Worm (Caenorhabditis elegans): ENCODE measurements around the gene sri-62.

- TF ChIP-seq nhr-237 (tag; optimal IDR thresholded peaks at IDR 0.05): no peak
- TF ChIP-seq ces-1 (GFP tag; optimal IDR thresholded peaks at IDR 0.05): no peak
- TF ChIP-seq grh-1 (GFP tag; IDR thresholded peaks at IDR 0.05): no peak
- TF ChIP-seq pqm-1 (tag; optimal IDR thresholded peaks at IDR 0.05): no peak
- no peak for TF ChIP-seq unc-62 (GFP tag; optimal IDR thresholded peaks at IDR 0.05)
- TF ChIP-seq lin-15B (tag; optimal IDR thresholded peaks at IDR 0.05): no peak
- TF ChIP-seq zag-1 (tag; optimal IDR thresholded peaks at IDR 0.05): no peak
- TF ChIP-seq fkh-10 (GFP tag; optimal IDR thresholded peaks at IDR 0.05): no peak
- TF ChIP-seq isw-1 (GFP tag; IDR thresholded peaks at IDR 0.05): no peak
- TF ChIP-seq lsy-2 (tag; optimal IDR thresholded peaks at IDR 0.05): no peak
Observed at ce11 chrII:2659364-2659763, 38.9 kb downstream of the sri-62 start, which contains the start of gene gcy-21.

All from whole organism, L1 larva.